Worm (Caenorhabditis elegans): ENCODE results near the gene Y54F10BM.9.
A peak's percentile ranks its signal among the peaks of the same experiment; 100 is the strongest.

The Y54F10BM.9 gene

ce11 chrIII:2310996-2311395, 6.3 kb upstream of the Y54F10BM.9 start:
- TF ChIP-seq nfyb-1 (GFP tag; IDR thresholded peaks at IDR 0.05) (no peak), cebp-1 (GFP tag; IDR thresholded peaks at IDR 0.05) (peak; percentile 52; the same call in 1 of the 2 replicates), cebp-1 (tag; optimal IDR thresholded peaks at IDR 0.05) (peak; percentile 60), ceh-100 (GFP tag; IDR thresholded peaks at IDR 0.05) (no peak)

DNA sequence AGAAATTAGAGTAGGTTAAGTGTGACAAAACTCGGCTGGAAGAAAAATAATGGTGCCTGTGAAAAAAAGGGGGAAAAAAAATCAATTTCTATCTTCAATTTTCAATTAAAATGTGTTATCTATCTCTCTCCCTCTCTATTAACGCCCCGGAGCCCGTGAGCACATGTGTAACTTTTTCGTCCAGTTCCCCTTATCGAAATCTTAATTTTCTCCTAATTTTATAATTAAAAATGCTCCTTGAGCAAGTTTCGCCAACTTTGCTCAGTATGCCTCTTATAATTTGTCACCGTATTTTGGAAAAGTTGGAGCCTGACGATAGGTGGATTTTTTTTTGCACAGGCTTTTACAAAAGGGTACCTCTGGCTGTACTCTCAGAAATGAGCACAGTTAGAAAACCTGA, 3.3 kb upstream of the Y54F10BM.9 start, which contains the start of the genes fbxa-1 and Y54F10BM.20:
Gene fbxa-1, minus strand, starts transcription at position 101 of the 400 bp plus-strand sequence.
Gene Y54F10BM.20, plus strand, starts transcription at position 231 of the 400 bp plus-strand sequence.
- TF ChIP-seq F39B2.1 (GFP tag; IDR thresholded peaks at IDR 0.05), result no peak
- TF ChIP-seq tbx-9 (tag; optimal IDR thresholded peaks at IDR 0.05; ENCODE audit: borderline replicate concordance), result no peak
- TF ChIP-seq snpc-1.1 (tag; optimal IDR thresholded peaks at IDR 0.05; ENCODE audit: insufficient read depth), result no peak
- no peak for TF ChIP-seq repo-1 (tag; optimal IDR thresholded peaks at IDR 0.05)
- TF ChIP-seq chd-7 (tag; optimal IDR thresholded peaks at IDR 0.05), result no peak
- no peak for TF ChIP-seq ama-1 (optimal IDR thresholded peaks at IDR 0.05)
- no peak for TF ChIP-seq ama-1 (GFP tag; optimal IDR thresholded peaks at IDR 0.05)
- no peak for TF ChIP-seq attf-5 (GFP tag; optimal IDR thresholded peaks at IDR 0.05)

- TF ChIP-seq D2030.7 (GFP tag; IDR thresholded peaks at IDR 0.05) (peak; percentile 25; the same call in 1 of the 2 replicates), lsl-1 (GFP tag; optimal IDR thresholded peaks at IDR 0.05) (no peak), snpc-3.4 (tag; optimal IDR thresholded peaks at IDR 0.05) (no peak), tbp1 (GFP tag; optimal IDR thresholded peaks at IDR 0.05) (peak; percentile 85), B0261.1 (tag; optimal IDR thresholded peaks at IDR 0.05) (peak; percentile 43), rpc-1 (optimal IDR thresholded peaks at IDR 0.05) (peak; percentile 32), rpc-1 (tag; optimal IDR thresholded peaks at IDR 0.05) (peak; percentile 73), lin-26 (GFP tag; IDR thresholded peaks at IDR 0.05) (0 out of 2 replicates have a peak, but pooled peaks have one; percentile 41), die-1 (tag; optimal IDR thresholded peaks at IDR 0.05) (peak; percentile 47)
Observed at ce11 chrIII:2304149-2304548, 578 bp downstream of the Y54F10BM.9 start.

- no peak for TF ChIP-seq athp-1 (tag; optimal IDR thresholded peaks at IDR 0.05)
- TF ChIP-seq Y79H2A.3 (GFP tag; conservative IDR thresholded peaks at IDR 0.05), result no peak
- peak; percentile 30 for TF ChIP-seq nhr-80 (tag; optimal IDR thresholded peaks at IDR 0.05)
- no peak for TF ChIP-seq lin-26 (GFP tag; IDR thresholded peaks at IDR 0.05)
- TF ChIP-seq D2030.7 (GFP tag; IDR thresholded peaks at IDR 0.05), result no peak
- no peak for TF ChIP-seq Y95B8A.8 (GFP tag; IDR thresholded peaks at IDR 0.05)
- no peak for TF ChIP-seq F57C9.4 (tag; optimal IDR thresholded peaks at IDR 0.05)
Observed at ce11 chrIII:2294736-2295135, 10.0 kb downstream of the Y54F10BM.9 start.

DNA sequence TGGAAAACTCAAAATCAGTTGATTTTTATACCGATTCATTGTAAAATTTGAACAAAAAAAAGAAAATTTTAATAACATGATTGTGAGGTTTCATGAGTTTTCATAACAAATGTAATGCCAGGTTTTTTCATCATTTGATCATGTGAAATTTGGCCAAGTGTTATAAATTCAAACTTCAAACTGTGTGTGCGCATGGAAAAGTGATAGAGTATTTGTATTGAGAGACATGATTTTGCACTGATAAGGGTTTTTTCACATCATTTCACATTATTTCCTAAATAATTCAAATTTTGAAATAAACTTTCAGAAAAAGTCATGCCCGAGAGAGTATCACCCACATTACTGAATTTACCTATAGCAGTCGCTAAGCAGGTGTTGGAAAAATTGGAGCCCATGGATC, 13.6 kb downstream of the Y54F10BM.9 start, which contains the start of gene fbxa-219:
Gene fbxa-219, plus strand, starts transcription at position 277 of the 400 bp plus-strand sequence.
- TF ChIP-seq tbx-9 (tag; optimal IDR thresholded peaks at IDR 0.05; ENCODE audit: borderline replicate concordance) (no peak), ceh-58 (GFP tag; IDR thresholded peaks at IDR 0.05) (no peak), cebp-1 (GFP tag; IDR thresholded peaks at IDR 0.05) (no peak), cebp-1 (tag; optimal IDR thresholded peaks at IDR 0.05) (peak; percentile 22), nhr-80 (tag; optimal IDR thresholded peaks at IDR 0.05) (peak; percentile 35), lin-40 (tag; optimal IDR thresholded peaks at IDR 0.05) (no peak)

DNA sequence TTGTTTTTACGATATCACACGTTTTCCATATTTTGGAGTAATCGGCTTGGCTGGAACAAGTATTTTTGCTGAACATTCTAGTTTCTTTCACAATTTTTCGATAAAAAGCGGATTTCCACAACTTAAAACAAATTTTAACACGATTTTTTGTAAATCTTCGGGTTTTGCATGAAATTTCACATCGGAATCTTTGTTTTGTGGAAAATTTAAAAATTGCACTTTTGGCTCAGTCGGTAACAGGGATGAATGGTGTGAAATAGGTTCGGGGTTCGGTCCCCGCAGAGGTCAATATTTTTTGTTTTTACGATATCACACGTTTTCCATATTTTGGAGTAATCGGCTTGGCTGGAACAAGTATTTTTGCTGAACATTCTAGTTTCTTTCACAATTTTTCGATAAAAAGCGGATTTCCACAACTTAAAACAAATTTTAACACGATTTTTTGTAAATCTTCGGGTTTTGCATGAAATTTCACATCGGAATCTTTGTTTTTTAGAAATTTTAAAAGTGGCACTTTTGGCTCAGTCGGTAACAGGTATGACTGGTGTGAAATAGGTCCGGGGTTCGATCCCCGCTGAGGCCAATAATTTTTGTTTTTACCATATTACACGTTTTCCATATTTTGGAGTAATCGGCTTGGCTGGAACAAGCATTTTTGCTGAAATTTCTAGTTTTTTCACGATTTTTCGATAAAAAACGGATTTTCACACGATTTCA, 14.3 kb downstream of the Y54F10BM.9 start:
- TF ChIP-seq tbp1 (GFP tag; optimal IDR thresholded peaks at IDR 0.05), result peak; percentile 82
- peak; percentile 65; the same call in 1 of the 2 replicates for TF ChIP-seq lin-26 (GFP tag; IDR thresholded peaks at IDR 0.05)
- peak; percentile 26 for TF ChIP-seq rpc-1 (optimal IDR thresholded peaks at IDR 0.05)
- peak; percentile 67 for TF ChIP-seq rpc-1 (tag; optimal IDR thresholded peaks at IDR 0.05)
- TF ChIP-seq B0261.1 (tag; optimal IDR thresholded peaks at IDR 0.05), result peak; percentile 62
- TF ChIP-seq mcd-1 (GFP tag; IDR thresholded peaks at IDR 0.05), result 0 out of 2 replicates have a peak, but pooled peaks have one; percentile 13
- TF ChIP-seq hmg-1.2 (GFP tag; IDR thresholded peaks at IDR 0.05), result peak; percentile 29; the same call in 1 of the 2 replicates
- peak; percentile 7 for TF ChIP-seq lsl-1 (GFP tag; optimal IDR thresholded peaks at IDR 0.05)
